Worm (Caenorhabditis elegans) whole organism, late embryonic: Measurements from ENCODE around the gene nhr-168.

ENCODE experiments used
- ceh-24 ChIP-seq: sonication (generic microtip); optimal IDR thresholded peaks from 2 replicates; lab custom pipeline; 2016; ENCODE audit warnings: mild to moderate bottlenecking, missing genetic modification characterization, missing compliant biosample characterization
- ceh-34 ChIP-seq: sonication (generic microtip); optimal IDR thresholded peaks from 2 replicates; lab custom pipeline; 2016; ENCODE audit warnings: mild to moderate bottlenecking, missing genetic modification characterization, missing compliant biosample characterization
- ceh-6 ChIP-seq: fragments of 200-800 bp; sonication (Bioruptor generic); optimal IDR thresholded peaks from 2 replicates; lab custom pipeline; 2018; ENCODE audit warnings: mild to moderate bottlenecking, missing genetic modification characterization, missing compliant biosample characterization
- ets-4 ChIP-seq: sonication (generic microtip); optimal IDR thresholded peaks from 2 replicates; lab custom pipeline; 2016; ENCODE audit warnings: missing genetic modification characterization, missing compliant biosample characterization
- eyg-1 ChIP-seq: sonication (generic microtip); optimal IDR thresholded peaks from 2 replicates; lab custom pipeline; 2016; ENCODE audit warnings: missing genotype, missing genetic modification characterization, missing compliant biosample characterization
- fkh-10 ChIP-seq: fragments of 150-350 bp; optimal IDR thresholded peaks from 2 replicates; lab custom pipeline; 2014; ENCODE audit warnings: missing biosample characterization, missing genetic modification reagents, missing genetic modification characterization
- hlh-13 ChIP-seq: fragments of 200-800 bp; sonication (Bioruptor generic); optimal IDR thresholded peaks from 2 replicates; lab custom pipeline; 2018; ENCODE audit warnings: mild to moderate bottlenecking, missing genetic modification characterization, missing compliant biosample characterization
- mec-3 ChIP-seq: sonication (generic microtip); optimal IDR thresholded peaks from 2 replicates; lab custom pipeline; 2016; ENCODE audit warnings: borderline replicate concordance, missing genetic modification characterization, missing compliant biosample characterization
- pros-1 ChIP-seq: fragments of 150-350 bp; optimal IDR thresholded peaks from 2 replicates; lab custom pipeline; 2014; ENCODE audit warnings: missing biosample characterization, missing genetic modification reagents, missing genetic modification characterization
- ttx-3 ChIP-seq: sonication (generic microtip); optimal IDR thresholded peaks from 2 replicates; lab custom pipeline; 2016; ENCODE audit warnings: missing genetic modification reagents, missing genetic modification characterization, missing compliant biosample characterization

DNA sequence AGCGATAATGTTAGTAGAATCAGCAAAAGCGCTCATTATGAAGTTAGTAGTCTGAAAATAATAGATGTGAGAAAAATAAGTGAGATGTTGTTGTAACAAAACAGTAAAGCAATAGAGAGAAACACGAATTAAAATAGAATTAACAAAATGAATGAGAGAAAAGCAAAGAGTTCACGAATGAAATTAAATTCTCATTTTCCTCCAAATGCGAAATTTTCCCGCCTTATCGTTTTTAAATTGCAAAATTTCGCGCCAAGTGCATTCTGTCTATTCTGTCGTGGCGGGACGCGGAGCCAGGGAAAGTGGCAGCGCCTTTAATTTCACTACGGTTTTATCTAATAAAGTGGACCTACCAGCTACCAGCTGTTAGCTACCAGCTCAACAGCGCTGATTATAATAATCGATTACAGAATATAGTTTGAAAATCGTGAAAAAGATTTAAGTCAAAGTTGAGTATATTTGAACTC lies 21.4 kb downstream of the nhr-168 start, which contains the start of gene nasp-2:
- TF ChIP-seq ttx-3 (tag; lab: Kevin White, UChicago), result no peak
- TF ChIP-seq fkh-10 (GFP tag; lab: Kevin White, UChicago), result no peak
- TF ChIP-seq ceh-34 (tag; lab: Kevin White, UChicago), result no peak
- TF ChIP-seq hlh-13, result no peak
- no peak for TF ChIP-seq mec-3 (tag; lab: Kevin White, UChicago)
- no peak for TF ChIP-seq ets-4 (tag; lab: Kevin White, UChicago)
- TF ChIP-seq ceh-6 (GFP tag; lab: Kevin White, UChicago), result no peak
- TF ChIP-seq eyg-1 (tag; lab: Kevin White, UChicago), result no peak
- no peak for TF ChIP-seq pros-1 (tag; lab: Kevin White, UChicago)
- no peak for TF ChIP-seq ceh-24 (tag; lab: Kevin White, UChicago)
